Fruit fly (Drosophila melanogaster) whole organism, embryonic: Measurements from ENCODE around the gene Ubc6.

ENCODE experiments used
- Bgb ChIP-seq: fragments of 200-800 bp; sonication (Bioruptor generic); IDR thresholded peaks from 2 replicates; pipeline ENCODE4 v1.3.6; 2022; ENCODE audit warnings: missing biosample characterization, missing genetic modification characterization; ENCODE audit not compliant: partially characterized antibody
- CG10959 ChIP-seq: fragments of 200-800 bp; sonication (Bioruptor generic); IDR thresholded peaks from 2 replicates; pipeline ENCODE4 v1.3.6; 2022; ENCODE audit warnings: missing biosample characterization, missing genetic modification characterization
- CG11093 ChIP-seq: fragments of 200-800 bp; sonication (Bioruptor generic); IDR thresholded peaks from 3 replicates; pipeline ENCODE4 v1.3.6; 2022; ENCODE audit warnings: missing biosample characterization, missing genetic modification characterization
- CG12155 ChIP-seq: fragments of 200-800 bp; sonication (Bioruptor generic); optimal IDR thresholded peaks from 3 replicates; lab custom pipeline; 2016; ENCODE audit warnings: missing biosample characterization, missing genetic modification characterization
- CG12659 ChIP-seq: fragments of 200-800 bp; sonication (Bioruptor generic); optimal IDR thresholded peaks from 3 replicates; lab custom pipeline; 2017; ENCODE audit warnings: mild to moderate bottlenecking, missing biosample characterization, missing genetic modification reagents, missing genetic modification characterization
- CG13894 ChIP-seq: fragments of 200-800 bp; sonication (Bioruptor generic); optimal IDR thresholded peaks from 3 replicates; lab custom pipeline; 2018; ENCODE audit warnings: missing biosample characterization, mild to moderate bottlenecking, missing genetic modification characterization, moderate library complexity
- CG14710 ChIP-seq: fragments of 200-800 bp; sonication (Bioruptor generic); optimal IDR thresholded peaks from 3 replicates; lab custom pipeline; 2019; ENCODE audit warnings: missing biosample characterization, mild to moderate bottlenecking, missing genetic modification characterization, moderate library complexity
- CG14860 ChIP-seq: fragments of 200-800 bp; sonication (Bioruptor generic); IDR thresholded peaks from 3 replicates; pipeline ENCODE4 v1.3.6; 2022; ENCODE audit warnings: missing biosample characterization, missing genetic modification characterization; ENCODE audit not compliant: partially characterized antibody
- CG15269 ChIP-seq: fragments of 200-800 bp; sonication (Bioruptor generic); optimal IDR thresholded peaks from 2 replicates; lab custom pipeline; 2018; ENCODE audit warnings: missing biosample characterization, mild to moderate bottlenecking, missing genetic modification characterization, moderate library complexity
- CG2199 ChIP-seq: fragments of 200-800 bp; sonication (Bioruptor generic); IDR thresholded peaks from 3 replicates; pipeline ENCODE4 v1.3.6; 2022; ENCODE audit warnings: missing biosample characterization, missing genetic modification characterization
- CG34376 ChIP-seq: fragments of 200-800 bp; sonication (Bioruptor generic); optimal IDR thresholded peaks from 2 replicates; lab custom pipeline; 2018; ENCODE audit warnings: missing biosample characterization, mild to moderate bottlenecking, missing genetic modification characterization
- CG4404 ChIP-seq: fragments of 200-800 bp; sonication (Bioruptor generic); IDR thresholded peaks from 2 replicates; pipeline ENCODE4 v1.3.6; 2022; ENCODE audit warnings: missing biosample characterization, missing genetic modification characterization
- CG5953 ChIP-seq: fragments of 200-800 bp; sonication (Bioruptor generic); IDR thresholded peaks from 2 replicates; pipeline ENCODE4 v1.3.6; 2022; ENCODE audit warnings: missing biosample characterization, missing genetic modification characterization
- CG6654 ChIP-seq: fragments of 200-800 bp; sonication (Bioruptor generic); optimal IDR thresholded peaks from 2 replicates; lab custom pipeline; 2017; ENCODE audit warnings: missing biosample characterization, mild to moderate bottlenecking, missing genetic modification characterization
- CG8290 ChIP-seq, 3 experiments: fragments of 200-800 bp; sonication (Bioruptor generic); optimal IDR thresholded peaks; 2 replicates each; lab custom pipeline; 2016 to 2019; ENCODE audit warnings: missing biosample characterization in 3 of 3, missing genetic modification characterization in 3 of 3, mild to moderate bottlenecking in 2 of 3, moderate library complexity in 1 of 3
- CG9797 ChIP-seq: fragments of 200-800 bp; sonication (Bioruptor generic); optimal IDR thresholded peaks from 3 replicates; lab custom pipeline; 2018; ENCODE audit warnings: missing biosample characterization, mild to moderate bottlenecking, missing genetic modification characterization
- Dip3 ChIP-seq: fragments of 200-800 bp; sonication (Bioruptor generic); optimal IDR thresholded peaks from 3 replicates; lab custom pipeline; 2016; ENCODE audit warnings: missing biosample characterization, missing genetic modification characterization
- H2.0 ChIP-seq: fragments of 200-800 bp; sonication (Bioruptor generic); IDR thresholded peaks from 2 replicates; pipeline ENCODE4 v1.3.6; 2022; ENCODE audit warnings: missing biosample characterization, missing genetic modification characterization
- HLH3B ChIP-seq: fragments of 200-800 bp; sonication (Bioruptor generic); IDR thresholded peaks from 2 replicates; pipeline ENCODE4 v1.3.6; 2022; ENCODE audit warnings: missing biosample characterization, missing genetic modification characterization
- Hmx ChIP-seq: fragments of 200-800 bp; sonication (Bioruptor generic); optimal IDR thresholded peaks from 2 replicates; lab custom pipeline; 2016; ENCODE audit warnings: missing biosample characterization, missing genetic modification characterization
- Med ChIP-seq: fragments of 200-800 bp; sonication (Bioruptor generic); peaks from one replicate; lab custom pipeline; 2016; ENCODE audit warnings: missing biosample characterization, missing genetic modification characterization, mild to moderate bottlenecking, inconsistent platforms, moderate library complexity
- Mes4 ChIP-seq: fragments of 200-800 bp; sonication (Bioruptor generic); optimal IDR thresholded peaks from 2 replicates; lab custom pipeline; 2016; ENCODE audit warnings: missing biosample characterization, missing genetic modification characterization
- NfI ChIP-seq: fragments of 200-800 bp; sonication (Bioruptor generic); optimal IDR thresholded peaks from 3 replicates; lab custom pipeline; 2018; ENCODE audit warnings: missing biosample characterization, mild to moderate bottlenecking, missing genetic modification characterization, moderate library complexity
- Opbp ChIP-seq: fragments of 200-800 bp; sonication (Bioruptor generic); IDR thresholded peaks from 3 replicates; pipeline ENCODE4 v1.3.6; 2022; ENCODE audit warnings: missing biosample characterization, missing genetic modification characterization; ENCODE audit not compliant: partially characterized antibody
- Ssrp ChIP-seq: fragments of 200-800 bp; sonication (Bioruptor generic); optimal IDR thresholded peaks from 2 replicates; lab custom pipeline; 2018; ENCODE audit warnings: missing biosample characterization, mild to moderate bottlenecking, missing genetic modification characterization, moderate library complexity
- ac ChIP-seq: fragments of 200-800 bp; sonication (Bioruptor generic); optimal IDR thresholded peaks from 3 replicates; lab custom pipeline; 2017; ENCODE audit warnings: missing biosample characterization, mild to moderate bottlenecking, missing genetic modification characterization
- chinmo ChIP-seq: fragments of 200-800 bp; sonication (Bioruptor generic); IDR thresholded peaks from 4 replicates; pipeline ENCODE4 v1.3.6; 2022; ENCODE audit warnings: missing biosample characterization, missing genetic modification characterization; ENCODE audit not compliant: partially characterized antibody
- crol ChIP-seq: fragments of 200-800 bp; sonication (Bioruptor generic); IDR thresholded peaks from 2 replicates; pipeline ENCODE4 v1.3.6; 2022; ENCODE audit warnings: missing biosample characterization, missing genetic modification characterization
- dati ChIP-seq: fragments of 200-800 bp; sonication (Bioruptor generic); IDR thresholded peaks from 2 replicates; pipeline ENCODE4 v1.3.6; 2022; ENCODE audit warnings: missing biosample characterization, missing genetic modification characterization
- disco-r ChIP-seq: fragments of 200-800 bp; sonication (Bioruptor generic); optimal IDR thresholded peaks from 2 replicates; lab custom pipeline; 2016; ENCODE audit warnings: missing biosample characterization, missing genetic modification characterization
- dmrt11E ChIP-seq: fragments of 200-800 bp; sonication (Bioruptor generic); optimal IDR thresholded peaks from 3 replicates; lab custom pipeline; 2018; ENCODE audit warnings: missing biosample characterization, mild to moderate bottlenecking, missing genetic modification characterization, moderate library complexity
- ewg ChIP-seq: fragments of 200-800 bp; sonication (Bioruptor generic); optimal IDR thresholded peaks from 3 replicates; lab custom pipeline; 2017; ENCODE audit warnings: mild to moderate bottlenecking, missing biosample characterization, missing genetic modification reagents, missing genetic modification characterization
- gfzf ChIP-seq: fragments of 200-800 bp; sonication (Bioruptor generic); optimal IDR thresholded peaks from 2 replicates; lab custom pipeline; 2016; ENCODE audit warnings: missing biosample characterization, mild to moderate bottlenecking, missing genetic modification characterization, moderate library complexity
- grn ChIP-seq: fragments of 200-800 bp; sonication (Bioruptor generic); optimal IDR thresholded peaks from 3 replicates; lab custom pipeline; 2017; ENCODE audit warnings: missing biosample characterization, missing genetic modification characterization
- hbn ChIP-seq: fragments of 200-800 bp; sonication (Bioruptor generic); IDR thresholded peaks from 2 replicates; pipeline ENCODE4 v1.3.6; 2022; ENCODE audit warnings: missing biosample characterization, missing genetic modification characterization; ENCODE audit not compliant: partially characterized antibody
- kni ChIP-seq: fragments of 200-800 bp; sonication (Bioruptor generic); optimal IDR thresholded peaks from 3 replicates; lab custom pipeline; 2017; ENCODE audit warnings: mild to moderate bottlenecking, missing biosample characterization, missing genetic modification reagents, missing genetic modification characterization
- lilli ChIP-seq: fragments of 200-800 bp; sonication (Bioruptor generic); optimal IDR thresholded peaks from 3 replicates; lab custom pipeline; 2016; ENCODE audit warnings: missing biosample characterization, missing genetic modification characterization
- lov ChIP-seq, 2 experiments: fragments of 200-800 bp in 1 of 2; fragments of >200 bp in 1 of 2; sonication (Bioruptor generic) in 1 of 2; IDR thresholded peaks in 1 of 2; optimal IDR thresholded peaks in 1 of 2; 2 replicates in 1 of 2; 3 replicates in 1 of 2; pipeline versions ENCODE4 v1.3.6 to Lab custom; 2017 to 2022; ENCODE audit warnings: missing biosample characterization in 1 of 2, missing genetic modification characterization in 1 of 2
- odd ChIP-seq: fragments of 200-800 bp; sonication (Bioruptor generic); optimal IDR thresholded peaks from 2 replicates; lab custom pipeline; 2017; ENCODE audit warnings: missing biosample characterization, mild to moderate bottlenecking, missing genetic modification characterization
- pita ChIP-seq: fragments of 200-800 bp; sonication (Bioruptor generic); optimal IDR thresholded peaks from 2 replicates; lab custom pipeline; 2017; ENCODE audit warnings: missing biosample characterization, mild to moderate bottlenecking, missing genetic modification characterization
- salm ChIP-seq: fragments of 200-800 bp; sonication (Bioruptor generic); optimal IDR thresholded peaks from 2 replicates; lab custom pipeline; 2018; ENCODE audit warnings: missing biosample characterization, mild to moderate bottlenecking, missing genetic modification characterization
- sens ChIP-seq: fragments of 200-800 bp; sonication (Bioruptor generic); peaks from one replicate; lab custom pipeline; 2016; ENCODE audit warnings: missing biosample characterization, missing genetic modification characterization
- sisA ChIP-seq: fragments of 200-800 bp; sonication (Bioruptor generic); IDR thresholded peaks from 2 replicates; pipeline ENCODE4 v1.3.6; 2022; ENCODE audit warnings: missing biosample characterization, missing genetic modification characterization
- tll ChIP-seq, 2 experiments: fragments of 200-800 bp in 1 of 2; fragments of >200 bp in 1 of 2; sonication (Bioruptor generic) in 1 of 2; optimal IDR thresholded peaks; 2 replicates each; lab custom pipeline; 2017 to 2019; ENCODE audit warnings: missing biosample characterization in 2 of 2, missing genetic modification characterization in 2 of 2, mild to moderate bottlenecking in 1 of 2, moderate library complexity in 1 of 2
- usp ChIP-seq: fragments of >200 bp; optimal IDR thresholded peaks from 2 replicates; lab custom pipeline; 2017; ENCODE audit warnings: missing biosample characterization, missing genetic modification characterization
- vvl ChIP-seq: fragments of 200-800 bp; sonication (Bioruptor generic); IDR thresholded peaks from 2 replicates; pipeline ENCODE4 v1.3.6; 2022; ENCODE audit warnings: missing biosample characterization, missing genetic modification characterization

The Ubc6 gene

dm6 chr3R:4989150-4990017 is 36.9 kb upstream of the Ubc6 start (continued):
- peak; percentile 12 for TF ChIP-seq ewg (GFP tag; lab: Kevin White, UChicago)
- TF ChIP-seq NfI = no peak
- no peak for TF ChIP-seq gfzf (GFP tag; lab: Kevin White, UChicago)
- no peak for TF ChIP-seq pita (GFP tag; lab: Kevin White, UChicago)
- peak; percentile 41 for TF ChIP-seq disco-r (GFP tag; lab: Kevin White, UChicago)
- TF ChIP-seq CG12659 (GFP tag; lab: Kevin White, UChicago) = peak; percentile 23
- peak; percentile 49 for TF ChIP-seq lilli (GFP tag; lab: Kevin White, UChicago)
- peak; percentile 35 for TF ChIP-seq CG12155 (GFP tag; lab: Kevin White, UChicago)
- no peak for TF ChIP-seq Bgb (GFP tag; lab: Robert Waterston, UW)
- no peak for TF ChIP-seq CG5953 (GFP tag; lab: Robert Waterston, UW)
- TF ChIP-seq H2.0 = no peak
- TF ChIP-seq Hmx = no peak
- TF ChIP-seq dati = no peak
- TF ChIP-seq CG14710 (tag; lab: Kevin White, UChicago) = peak; percentile 82
- no peak; the same call in 1 of the 2 replicates for TF ChIP-seq crol
- no peak for TF ChIP-seq CG14860 (GFP tag; lab: Robert Waterston, UW)
- peak; percentile 83 for TF ChIP-seq dmrt11E (tag; lab: Kevin White, UChicago)
- TF ChIP-seq usp (GFP tag; lab: Kevin White, UChicago) = no peak
- no peak for TF ChIP-seq Dip3
- no peak for TF ChIP-seq CG34376 (GFP tag; lab: Kevin White, UChicago)
- no peak for TF ChIP-seq sisA (GFP tag; lab: Robert Waterston, UW)
- TF ChIP-seq CG10959 (GFP tag; lab: Robert Waterston, UW) = peak; percentile 46

- no peak for TF ChIP-seq CG11093 (GFP tag; lab: Robert Waterston, UW)
- TF ChIP-seq salm (tag; lab: Kevin White, UChicago) = no peak
- TF ChIP-seq CG6654 (GFP tag; lab: Kevin White, UChicago) = no peak
- no peak for TF ChIP-seq Ssrp (tag; lab: Kevin White, UChicago)
- TF ChIP-seq Opbp (GFP tag; lab: Robert Waterston, UW) = no peak
- TF ChIP-seq lov (optimal IDR thresholded peaks at IDR 0.05; lab: Kevin White, UChicago) = no peak
- TF ChIP-seq lov (GFP tag; IDR thresholded peaks at IDR 0.05; lab: Robert Waterston, UW) = 0 out of 3 replicates have a peak, but pooled peaks have one; percentile 34
- peak; percentile 16 for TF ChIP-seq CG13894 (tag; lab: Kevin White, UChicago)
- TF ChIP-seq ac = peak; percentile 23
- 0 out of 4 replicates have a peak, but pooled peaks have one; percentile 51 for TF ChIP-seq chinmo (GFP tag; lab: Robert Waterston, UW)
- no peak for TF ChIP-seq hbn (GFP tag; lab: Robert Waterston, UW)
- TF ChIP-seq odd (GFP tag; lab: Kevin White, UChicago) = peak; percentile 13
- TF ChIP-seq CG4404 (GFP tag; lab: Robert Waterston, UW) = no peak
- peak; percentile 18; the same call in 1 of the 2 replicates for TF ChIP-seq vvl
- no peak for TF ChIP-seq disco-r (GFP tag; lab: Kevin White, UChicago)
- TF ChIP-seq CG8290 (GFP tag; optimal IDR thresholded peaks at IDR 0.05; lab: Kevin White, UChicago) = no peak
- TF ChIP-seq CG8290 (tag; optimal IDR thresholded peaks at IDR 0.05; lab: Kevin White, UChicago) = peak in 1 of 2 experiments; percentile 26
- peak; percentile 23 for TF ChIP-seq CG15269 (tag; lab: Kevin White, UChicago)
- TF ChIP-seq Med (GFP tag; lab: Kevin White, UChicago) = peak; percentile 38
- no peak for TF ChIP-seq Mes4 (GFP tag; lab: Kevin White, UChicago)
- peak; percentile 30 for TF ChIP-seq sens (GFP tag; lab: Kevin White, UChicago)
- peak; percentile 20 for TF ChIP-seq kni (GFP tag; lab: Kevin White, UChicago)
- no peak for TF ChIP-seq HLH3B (GFP tag; lab: Robert Waterston, UW)
- TF ChIP-seq grn (GFP tag; lab: Kevin White, UChicago) = peak; percentile 69
- TF ChIP-seq CG9797 (GFP tag; lab: Kevin White, UChicago) = no peak
- no peak for TF ChIP-seq usp (GFP tag; lab: Kevin White, UChicago)
- peak; percentile 84; the same call in 2 of the 3 replicates for TF ChIP-seq CG2199 (GFP tag; lab: Robert Waterston, UW)
- no peak for TF ChIP-seq tll (GFP tag; optimal IDR thresholded peaks at IDR 0.05; lab: Kevin White, UChicago)
These were observed 34.9 kb upstream of the Ubc6 start for dm6 chr3R:4987408-4987807.
